Worm (Caenorhabditis elegans): ENCODE measurements around the gene hot-4.

hot-4 gene

ce11 chrIII:6195718-6196117, 21.5 kb upstream of the hot-4 start (continued):
- TF ChIP-seq nhr-120 (GFP tag; IDR thresholded peaks at IDR 0.05) (no peak), snpc-1.3 (tag; optimal IDR thresholded peaks at IDR 0.05; ENCODE audit: insufficient read depth) (peak; percentile 18), F37B4.10 (GFP tag; IDR thresholded peaks at IDR 0.05) (no peak), F39B2.1 (GFP tag; IDR thresholded peaks at IDR 0.05) (no peak), mel-28 (tag; optimal IDR thresholded peaks at IDR 0.05; ENCODE audit: borderline replicate concordance) (no peak), F55B11.4 (tag; optimal IDR thresholded peaks at IDR 0.05; ENCODE audit: borderline replicate concordance, insufficient read depth) (no peak), zim-3 (tag; optimal IDR thresholded peaks at IDR 0.05) (no peak), xnd-1 (tag; optimal IDR thresholded peaks at IDR 0.05) (no peak), madf-3 (GFP tag; IDR thresholded peaks at IDR 0.05) (no peak), ccch-3 (GFP tag; optimal IDR thresholded peaks at IDR 0.05) (no peak), nhr-90 (tag; optimal IDR thresholded peaks at IDR 0.05) (no peak), gei-17 (GFP tag; optimal IDR thresholded peaks at IDR 0.05) (no peak), F49E8.2 (tag; optimal IDR thresholded peaks at IDR 0.05; ENCODE audit: insufficient read depth) (peak; percentile 76), dpff-1 (tag; optimal IDR thresholded peaks at IDR 0.05) (peak; percentile 27), lsy-27 (tag; optimal IDR thresholded peaks at IDR 0.05; ENCODE audit: borderline replicate concordance, insufficient read depth) (no peak), F23B12.7 (tag; optimal IDR thresholded peaks at IDR 0.05; ENCODE audit: insufficient read depth) (no peak), him-1 (tag; optimal IDR thresholded peaks at IDR 0.05) (no peak), F22D6.2 (tag; optimal IDR thresholded peaks at IDR 0.05) (no peak), egl-18 (GFP tag; IDR thresholded peaks at IDR 0.05) (no peak), ceh-100 (GFP tag; IDR thresholded peaks at IDR 0.05) (no peak), ama-1 (optimal IDR thresholded peaks at IDR 0.05) (no peak), ama-1 (GFP tag; optimal IDR thresholded peaks at IDR 0.05) (no peak), B0336.3 (GFP tag; IDR thresholded peaks at IDR 0.05) (no peak), hmg-1.2 (GFP tag; IDR thresholded peaks at IDR 0.05) (no peak), aptf-2 (GFP tag; conservative IDR thresholded peaks at IDR 0.05) (no peak), hlh-26 (GFP tag; conservative IDR thresholded peaks at IDR 0.05) (no peak), repo-1 (tag; optimal IDR thresholded peaks at IDR 0.05) (peak; percentile 50), Y53F4B.3 (GFP tag; IDR thresholded peaks at IDR 0.05) (no peak), rec-8 (tag; optimal IDR thresholded peaks at IDR 0.05) (no peak), cebp-2 (GFP tag; IDR thresholded peaks at IDR 0.05) (no peak), F57A8.1 (GFP tag; optimal IDR thresholded peaks at IDR 0.05) (no peak), efl-1 (GFP tag; optimal IDR thresholded peaks at IDR 0.05) (no peak), B0261.1 (tag; optimal IDR thresholded peaks at IDR 0.05) (no peak), ekl-4 (GFP tag; IDR thresholded peaks at IDR 0.05) (no peak), ceh-27 (GFP tag; optimal IDR thresholded peaks at IDR 0.05) (no peak), snpc-3.4 (tag; optimal IDR thresholded peaks at IDR 0.05) (no peak), madf-10 (tag; optimal IDR thresholded peaks at IDR 0.05) (no peak), cebp-1 (GFP tag; IDR thresholded peaks at IDR 0.05) (no peak), cebp-1 (tag; optimal IDR thresholded peaks at IDR 0.05) (no peak)

All from whole organism, young adult.